Fruit fly (Drosophila melanogaster): Measurements from ENCODE around the gene CG18171.

The CG18171 gene

dm6 chr3L:1676222-1676621 lies 46.7 kb downstream of the CG18171 start:
- TF ChIP-seq ttk (optimal IDR thresholded peaks at IDR 0.05) (no peak), Sin3A (optimal IDR thresholded peaks at IDR 0.05) (no peak), insv (optimal IDR thresholded peaks at IDR 0.05) (no peak), psq (optimal IDR thresholded peaks at IDR 0.05) (no peak), h (optimal IDR thresholded peaks at IDR 0.05) (no peak), Myc (optimal IDR thresholded peaks at IDR 0.05) (no peak)

DNA sequence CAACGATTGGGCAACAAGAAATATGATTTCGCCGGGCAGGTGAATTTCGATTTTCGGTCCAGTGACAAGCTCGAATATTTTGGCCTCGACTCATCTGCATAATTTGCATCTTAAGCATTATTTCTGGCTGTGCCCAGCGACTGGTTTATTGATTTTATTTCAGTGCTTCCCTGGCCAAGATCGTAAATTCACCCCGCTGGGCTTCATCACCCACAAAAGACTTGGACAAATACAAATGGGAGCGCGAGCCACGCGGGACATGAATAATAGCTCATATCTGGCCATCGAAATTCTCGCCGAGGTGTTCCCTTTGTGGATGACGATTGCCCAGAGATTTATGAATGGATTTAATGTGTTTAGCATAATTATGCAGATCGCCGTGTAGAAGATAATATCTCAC lies 47.7 kb downstream of the CG18171 start:
- TF ChIP-seq Sin3A (optimal IDR thresholded peaks at IDR 0.05) = no peak

DNA sequence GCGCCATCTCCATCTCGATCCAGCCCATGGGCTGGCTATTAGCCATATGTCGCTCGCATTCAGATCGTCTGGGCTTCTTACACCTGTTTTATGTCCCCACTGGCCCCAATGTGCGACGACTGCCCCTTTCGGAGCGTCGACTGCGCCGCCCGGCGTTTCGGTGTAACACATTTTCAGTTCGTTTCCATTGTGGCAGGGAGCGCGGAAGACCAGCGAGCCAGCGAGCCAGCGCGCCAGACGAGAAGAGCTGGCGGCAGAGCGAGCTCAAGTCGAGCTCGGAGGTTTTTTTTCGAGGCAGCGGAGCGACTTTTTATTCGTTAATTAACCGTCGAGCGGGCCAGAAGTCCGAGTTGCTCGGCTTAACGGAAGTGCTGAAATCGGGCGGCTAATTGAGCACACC lies 48.6 kb downstream of the CG18171 start, which contains the start of gene CG7991:
TSS of gene CG7991 (plus strand) at position 329 of the 400 bp plus-strand sequence.
- no peak for TF ChIP-seq h (optimal IDR thresholded peaks at IDR 0.05)
- no peak for TF ChIP-seq Sin3A (optimal IDR thresholded peaks at IDR 0.05)
- TF ChIP-seq insv (optimal IDR thresholded peaks at IDR 0.05) = no peak
- TF ChIP-seq Myc (optimal IDR thresholded peaks at IDR 0.05) = no peak
- no peak for TF ChIP-seq ttk (optimal IDR thresholded peaks at IDR 0.05)
- TF ChIP-seq psq (optimal IDR thresholded peaks at IDR 0.05) = no peak

DNA sequence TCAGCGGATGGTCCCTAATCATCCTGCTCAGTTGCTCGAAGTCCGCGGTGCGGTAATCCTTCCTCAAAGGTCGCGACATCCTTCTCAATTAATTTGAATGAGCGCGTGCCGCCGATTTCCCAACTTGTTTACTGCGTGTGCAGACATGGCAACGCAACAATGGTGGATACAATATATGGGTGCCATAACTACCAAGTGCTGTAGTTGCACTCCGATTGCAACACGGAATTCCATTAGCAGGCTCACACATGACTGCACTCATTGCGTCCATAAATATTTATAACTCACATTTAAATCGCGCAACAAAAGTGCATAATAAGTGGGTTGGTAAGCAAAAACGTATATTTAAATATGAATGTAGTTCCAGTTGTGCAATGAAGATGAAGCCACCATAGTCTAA lies 50.3 kb downstream of the CG18171 start, which contains the start of gene CG13930:
TSS of gene CG13930 (minus strand) at position 101 of the 400 bp plus-strand sequence.
- no peak for TF ChIP-seq ttk (optimal IDR thresholded peaks at IDR 0.05)
- no peak for TF ChIP-seq insv (optimal IDR thresholded peaks at IDR 0.05)
- no peak for TF ChIP-seq psq (optimal IDR thresholded peaks at IDR 0.05)
- TF ChIP-seq Sin3A (optimal IDR thresholded peaks at IDR 0.05) = no peak
- no peak for TF ChIP-seq h (optimal IDR thresholded peaks at IDR 0.05)
- no peak for TF ChIP-seq Myc (optimal IDR thresholded peaks at IDR 0.05)
